Worm (Caenorhabditis elegans) whole organism, L2 larva: ENCODE results near the gene toca-1.

Source experiments
- C34F6.9 ChIP-seq: fragments of 150-350 bp; optimal IDR thresholded peaks from 2 replicates; lab custom pipeline; 2014; ENCODE audit warnings: missing biosample characterization, missing genetic modification characterization
- F13H6.1 ChIP-seq: sonication (generic microtip); optimal IDR thresholded peaks from 2 replicates; lab custom pipeline; 2016; ENCODE audit warnings: missing genetic modification characterization, missing compliant biosample characterization
- R02D3.7 ChIP-seq: fragments of 150-350 bp; optimal IDR thresholded peaks from 2 replicates; lab custom pipeline; 2014; ENCODE audit warnings: missing biosample characterization, missing genetic modification characterization
- Y55F3AM.14 ChIP-seq: fragments of 200-800 bp; sonication (Bioruptor generic); optimal IDR thresholded peaks from 2 replicates; lab custom pipeline; 2018; ENCODE audit warnings: mild to moderate bottlenecking, missing genetic modification characterization, missing compliant biosample characterization
- alr-1 ChIP-seq: fragments of 150-350 bp; optimal IDR thresholded peaks from 2 replicates; lab custom pipeline; 2014; ENCODE audit warnings: missing biosample characterization, missing genetic modification characterization
- aly-2 ChIP-seq: fragments of 150-350 bp; optimal IDR thresholded peaks from 2 replicates; lab custom pipeline; 2014; ENCODE audit warnings: missing biosample characterization, missing genetic modification characterization
- ama-1 ChIP-seq: fragments of 150-350 bp; optimal IDR thresholded peaks from 2 replicates; lab custom pipeline; 2018; ENCODE audit warnings: inconsistent platforms
- blmp-1 ChIP-seq: sonication (generic microtip); optimal IDR thresholded peaks from 2 replicates; lab custom pipeline; 2017; ENCODE audit warnings: missing genetic modification characterization, mild to moderate bottlenecking, missing compliant biosample characterization, antibody characterized with exemption, moderate library complexity; ENCODE audit not compliant: insufficient read depth
- ceh-82 ChIP-seq: fragments of 150-350 bp; optimal IDR thresholded peaks from 2 replicates; lab custom pipeline; 2014; ENCODE audit warnings: missing biosample characterization, missing genetic modification characterization
- crh-2 ChIP-seq: sonication (generic microtip); optimal IDR thresholded peaks from 2 replicates; lab custom pipeline; 2017; ENCODE audit warnings: missing biosample characterization, missing genetic modification characterization
- dmd-4 ChIP-seq: sonication (generic microtip); optimal IDR thresholded peaks from 2 replicates; lab custom pipeline; 2017; ENCODE audit warnings: missing biosample characterization, missing genetic modification characterization
- egl-27 ChIP-seq: sonication (generic microtip); optimal IDR thresholded peaks from 3 replicates; lab custom pipeline; 2017; ENCODE audit warnings: missing biosample characterization, missing genetic modification reagents, missing genetic modification characterization
- elt-1 ChIP-seq: fragments of 150-350 bp; optimal IDR thresholded peaks from 2 replicates; lab custom pipeline; 2014; ENCODE audit warnings: missing biosample characterization, missing genetic modification characterization
- elt-3 ChIP-seq: sonication (generic microtip); optimal IDR thresholded peaks from 2 replicates; lab custom pipeline; 2017; ENCODE audit warnings: missing biosample characterization, missing genetic modification characterization
- fos-1 ChIP-seq: fragments of 150-350 bp; optimal IDR thresholded peaks from 2 replicates; lab custom pipeline; 2014; ENCODE audit warnings: missing biosample characterization, missing genetic modification characterization
- gmeb-1 ChIP-seq: fragments of 150-350 bp; optimal IDR thresholded peaks from 2 replicates; lab custom pipeline; 2014; ENCODE audit warnings: missing biosample characterization, missing genetic modification characterization
- lin-13 ChIP-seq: fragments of 150-350 bp; optimal IDR thresholded peaks from 2 replicates; lab custom pipeline; 2014; ENCODE audit warnings: missing biosample characterization, missing genetic modification reagents, missing genetic modification characterization
- lin-39 ChIP-seq: fragments of 150-350 bp; optimal IDR thresholded peaks from 2 replicates; lab custom pipeline; 2014; ENCODE audit warnings: missing biosample characterization, missing genetic modification reagents, missing genetic modification characterization
- mdl-1 ChIP-seq, 2 experiments: fragments of 150-350 bp in 1 of 2; sonication (generic microtip) in 1 of 2; optimal IDR thresholded peaks; 2 replicates each; lab custom pipeline; 2017; ENCODE audit warnings: missing biosample characterization in 2 of 2, missing genetic modification characterization in 2 of 2
- nhr-10 ChIP-seq: sonication (generic microtip); optimal IDR thresholded peaks from 2 replicates; lab custom pipeline; 2017; ENCODE audit warnings: missing biosample characterization, missing genetic modification characterization
- nhr-11 ChIP-seq: fragments of 150-350 bp; optimal IDR thresholded peaks from 2 replicates; lab custom pipeline; 2014; ENCODE audit warnings: missing biosample characterization, missing genetic modification characterization
- nhr-12 ChIP-seq: fragments of 150-350 bp; optimal IDR thresholded peaks from 2 replicates; lab custom pipeline; 2014; ENCODE audit warnings: missing biosample characterization, missing genetic modification characterization
- nhr-129 ChIP-seq: fragments of 150-350 bp; optimal IDR thresholded peaks from 2 replicates; lab custom pipeline; 2014; ENCODE audit warnings: missing biosample characterization, missing genetic modification characterization
- nhr-21 ChIP-seq: fragments of 150-350 bp; optimal IDR thresholded peaks from 2 replicates; lab custom pipeline; 2014; ENCODE audit warnings: missing biosample characterization, missing genetic modification characterization
- nhr-23 ChIP-seq: fragments of 150-350 bp; optimal IDR thresholded peaks from 2 replicates; lab custom pipeline; 2014; ENCODE audit warnings: missing biosample characterization, missing genetic modification reagents, missing genetic modification characterization
- nhr-237 ChIP-seq: fragments of 150-350 bp; optimal IDR thresholded peaks from 2 replicates; lab custom pipeline; 2014; ENCODE audit warnings: missing biosample characterization, missing genetic modification characterization
- nhr-25 ChIP-seq: fragments of 150-350 bp; sonication (generic microtip); optimal IDR thresholded peaks from 3 replicates; lab custom pipeline; 2014; ENCODE audit warnings: missing biosample characterization, missing genetic modification characterization
- peb-1 ChIP-seq: fragments of 150-350 bp; optimal IDR thresholded peaks from 2 replicates; lab custom pipeline; 2014; ENCODE audit warnings: missing biosample characterization, missing genetic modification characterization
- sem-4 ChIP-seq: fragments of 150-350 bp; optimal IDR thresholded peaks from 2 replicates; lab custom pipeline; 2014; ENCODE audit warnings: missing biosample characterization, missing genetic modification reagents, missing genetic modification characterization
- skn-1 ChIP-seq: sonication (generic microtip); optimal IDR thresholded peaks from 2 replicates; lab custom pipeline; 2017; ENCODE audit warnings: missing biosample characterization, missing genetic modification characterization
- sma-3 ChIP-seq: sonication (generic microtip); optimal IDR thresholded peaks from 2 replicates; lab custom pipeline; 2016; ENCODE audit warnings: missing genetic modification reagents, missing genetic modification characterization, missing compliant biosample characterization
- snpc-4 ChIP-seq: fragments of 150-350 bp; optimal IDR thresholded peaks from 2 replicates; lab custom pipeline; 2014; ENCODE audit warnings: missing biosample characterization, missing genetic modification characterization
- unc-55 ChIP-seq: fragments of 150-350 bp; sonication (generic microtip); optimal IDR thresholded peaks from 3 replicates; lab custom pipeline; 2014; ENCODE audit warnings: missing biosample characterization, missing genetic modification reagents, missing genetic modification characterization
- unc-62 ChIP-seq: fragments of 150-350 bp; optimal IDR thresholded peaks from 2 replicates; lab custom pipeline; 2014; ENCODE audit warnings: missing biosample characterization, missing genetic modification reagents, missing genetic modification characterization
- zag-1 ChIP-seq: fragments of 150-350 bp; optimal IDR thresholded peaks from 2 replicates; lab custom pipeline; 2014; ENCODE audit warnings: missing biosample characterization, missing genetic modification characterization
- ztf-1 ChIP-seq: fragments of 200-800 bp; sonication (Bioruptor generic); conservative IDR thresholded peaks from 2 replicates; pipeline ENCODE4 v1.3.6; 2022; ENCODE audit warnings: missing genetic modification characterization, missing compliant biosample characterization
- ztf-11 ChIP-seq: sonication (generic microtip); optimal IDR thresholded peaks from 2 replicates; lab custom pipeline; 2017; ENCODE audit warnings: missing biosample characterization, missing genetic modification characterization
- ztf-4 ChIP-seq: fragments of 150-350 bp; optimal IDR thresholded peaks from 2 replicates; lab custom pipeline; 2014; ENCODE audit warnings: missing biosample characterization, missing genetic modification characterization

toca-1 gene

ce11 chrX:1502490-1502889, 18.8 kb downstream of the toca-1 start, which contains the start of gene F09E10.1:
Gene F09E10.1, plus strand, starts transcription at chrX:1502790.
- TF ChIP-seq nhr-129 (tag; lab: Kevin White, UChicago) (no peak), dmd-4 (tag; lab: Kevin White, UChicago) (no peak), snpc-4 (tag; lab: Kevin White, UChicago) (no peak), elt-1 (tag; lab: Kevin White, UChicago) (no peak), zag-1 (no peak), mdl-1 (tag; optimal IDR thresholded peaks at IDR 0.05; lab: Kevin White, UChicago) (no peak), nhr-237 (tag; lab: Kevin White, UChicago) (no peak)

DNA sequence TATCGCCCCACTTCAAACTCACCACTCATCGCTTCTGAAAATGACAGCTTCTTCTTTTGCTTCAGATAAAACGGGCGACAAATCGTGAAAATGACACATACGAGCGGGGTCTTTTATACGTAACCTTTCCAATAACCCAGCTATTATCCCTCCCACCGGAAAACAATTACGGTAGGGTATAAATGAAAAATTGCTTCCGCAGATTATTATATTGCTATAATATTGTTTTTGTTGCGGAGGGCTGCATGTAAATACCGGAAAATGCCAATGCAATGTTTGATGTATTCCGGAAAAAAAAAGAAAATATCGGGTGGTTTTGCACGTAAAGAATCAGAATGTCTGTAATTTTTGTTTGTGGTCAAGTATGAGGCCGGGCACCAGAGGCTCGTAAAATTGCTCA, 19.5 kb downstream of the toca-1 start, which contains the start of gene F09E10.7:
Gene F09E10.7, minus strand, starts transcription at position 101 of the 400 bp plus-strand sequence.
- TF ChIP-seq unc-55 (GFP tag; lab: Kevin White, UChicago): no peak
- no peak for TF ChIP-seq C34F6.9
- TF ChIP-seq nhr-21 (tag; lab: Kevin White, UChicago): no peak
- no peak for TF ChIP-seq aly-2 (tag; lab: Kevin White, UChicago)
- no peak for TF ChIP-seq alr-1 (tag; lab: Kevin White, UChicago)
- TF ChIP-seq crh-2 (tag; lab: Kevin White, UChicago): no peak
- TF ChIP-seq zag-1: no peak
- TF ChIP-seq nhr-12 (tag; lab: Kevin White, UChicago): no peak
- no peak for TF ChIP-seq lin-13 (GFP tag; lab: Kevin White, UChicago)
- no peak for TF ChIP-seq ztf-4
- no peak for TF ChIP-seq sma-3
- no peak for TF ChIP-seq ama-1 (lab: Kevin White, UChicago)
- TF ChIP-seq nhr-23 (tag; lab: Kevin White, UChicago): no peak
- TF ChIP-seq elt-3 (tag; lab: Kevin White, UChicago): no peak

DNA sequence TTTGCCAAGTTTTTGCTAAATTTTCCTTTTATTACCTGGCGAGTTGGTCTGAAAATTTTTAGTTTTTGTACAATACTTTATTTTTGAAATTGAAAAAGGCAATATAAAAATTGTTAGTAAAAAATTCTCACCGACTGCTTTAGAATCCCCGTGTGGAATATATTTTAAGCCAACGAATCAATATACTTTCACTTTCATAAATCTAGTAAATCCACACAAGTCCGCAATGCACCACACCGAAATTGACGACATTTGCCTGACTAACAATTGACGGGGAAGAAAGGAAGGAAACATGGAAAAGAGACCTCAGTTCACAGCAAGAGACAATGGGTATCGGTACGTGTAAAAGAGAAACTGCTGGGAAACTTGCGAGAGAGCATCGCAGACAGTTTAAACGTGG, 21.8 kb downstream of the toca-1 start:
- TF ChIP-seq Y55F3AM.14 (no peak), nhr-11 (tag; lab: Kevin White, UChicago) (no peak), aly-2 (tag; lab: Kevin White, UChicago) (no peak), nhr-129 (tag; lab: Kevin White, UChicago) (peak; percentile 45), fos-1 (tag; lab: Kevin White, UChicago) (no peak), elt-1 (tag; lab: Kevin White, UChicago) (no peak)
- TF ChIP-seq, all 48 proteins: peak for 1

DNA sequence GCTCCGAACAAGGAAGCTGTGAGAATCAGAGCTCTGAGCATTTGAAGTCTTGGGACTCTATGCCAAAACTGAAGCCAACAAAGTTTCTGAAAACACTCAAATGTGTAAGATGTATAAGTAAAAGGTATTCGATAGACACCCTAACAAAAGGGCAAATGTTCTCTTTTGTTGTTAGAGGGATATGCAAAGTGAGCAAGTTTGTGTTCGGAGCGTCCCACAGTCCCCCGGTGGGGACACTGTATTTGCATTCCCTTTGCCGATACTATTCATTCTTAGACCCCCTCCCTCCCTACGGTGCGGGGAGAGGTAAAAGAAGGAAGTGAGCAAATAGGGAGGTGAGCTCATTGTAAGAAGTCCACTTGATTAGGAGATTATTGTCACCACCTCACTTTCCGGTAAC, 23.7 kb downstream of the toca-1 start, which contains the start of gene F09E10.6:
Gene F09E10.6, minus strand, starts transcription at position 101 of the 400 bp plus-strand sequence.
- TF ChIP-seq nhr-237 (tag; lab: Kevin White, UChicago) (no peak), egl-27 (tag; lab: Kevin White, UChicago) (no peak), nhr-10 (no peak), nhr-129 (tag; lab: Kevin White, UChicago) (no peak), lin-39 (tag; lab: Kevin White, UChicago) (no peak), ztf-11 (tag; lab: Kevin White, UChicago) (no peak), R02D3.7 (tag; lab: Kevin White, UChicago) (no peak), ztf-4 (no peak), peb-1 (tag; lab: Kevin White, UChicago) (no peak), F13H6.1 (tag; lab: Kevin White, UChicago) (no peak), sem-4 (tag; lab: Kevin White, UChicago) (no peak), skn-1 (tag; lab: Kevin White, UChicago) (no peak), Y55F3AM.14 (no peak), elt-3 (tag; lab: Kevin White, UChicago) (no peak), gmeb-1 (tag; lab: Kevin White, UChicago) (no peak), ceh-82 (tag; lab: Kevin White, UChicago) (no peak), nhr-25 (tag; lab: Kevin White, UChicago) (no peak)

DNA sequence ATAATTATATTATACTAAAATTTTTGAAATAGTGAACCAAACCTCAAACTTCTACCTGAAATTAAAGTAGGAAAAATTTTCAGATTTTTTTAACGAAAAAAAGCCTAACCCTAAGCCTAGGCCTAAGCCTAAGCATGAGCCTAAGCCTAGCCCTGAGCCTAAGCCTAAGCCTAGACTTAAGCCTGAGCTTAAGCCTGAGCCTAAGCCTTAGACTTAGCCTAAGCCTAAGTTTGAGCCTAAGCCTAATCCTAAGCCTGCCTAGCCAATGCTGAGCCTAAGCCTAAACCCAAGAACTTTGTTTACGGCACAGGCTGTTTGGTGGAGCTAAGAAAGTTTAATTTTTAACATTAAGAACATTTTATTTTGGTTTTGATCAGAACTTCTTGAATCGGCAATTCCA, 25.3 kb downstream of the toca-1 start:
- TF ChIP-seq C34F6.9 (no peak), peb-1 (tag; lab: Kevin White, UChicago) (no peak), ztf-11 (tag; lab: Kevin White, UChicago) (no peak), blmp-1 (tag; lab: Kevin White, UChicago) (no peak), sma-3 (no peak), elt-3 (tag; lab: Kevin White, UChicago) (no peak), unc-62 (no peak), ztf-1 (GFP tag; lab: Robert Waterston, UW) (no peak), egl-27 (tag; lab: Kevin White, UChicago) (no peak)
- TF ChIP-seq, all 48 proteins: peak for 0
